Fruit fly (Drosophila melanogaster): ENCODE measurements around the gene RunxA.

- TF ChIP-seq CG8478 (optimal IDR thresholded peaks at IDR 0.05) (no peak), CTCF (optimal IDR thresholded peaks at IDR 0.05) (no peak)
These were observed 14.5 kb upstream of the RunxA start for dm6 chrX:20638054-20638453.

Measured in S2 (cell line).